Fruit fly (Drosophila melanogaster) whole organism, embryonic: ENCODE results near the gene ATPsynB.

ENCODE experiments used
- Aef1 ChIP-seq: fragments of 200-800 bp; sonication (Bioruptor generic); IDR thresholded peaks from 3 replicates; pipeline ENCODE4 v1.3.6; 2022; ENCODE audit warnings: missing biosample characterization, missing genetic modification characterization
- Bgb ChIP-seq: fragments of 200-800 bp; sonication (Bioruptor generic); IDR thresholded peaks from 2 replicates; pipeline ENCODE4 v1.3.6; 2022; ENCODE audit warnings: missing biosample characterization, missing genetic modification characterization; ENCODE audit not compliant: partially characterized antibody
- CG12769 ChIP-seq: fragments of 200-800 bp; sonication (Bioruptor generic); optimal IDR thresholded peaks from 2 replicates; lab custom pipeline; 2019; ENCODE audit warnings: missing biosample characterization, mild to moderate bottlenecking, missing genetic modification characterization, moderate library complexity
- CG14050 ChIP-seq: fragments of 200-800 bp; sonication (Bioruptor generic); IDR thresholded peaks from 3 replicates; pipeline ENCODE4 v1.3.6; 2022; ENCODE audit warnings: missing biosample characterization, missing genetic modification characterization
- CG14965 ChIP-seq: fragments of 200-800 bp; sonication (Bioruptor generic); optimal IDR thresholded peaks from 2 replicates; lab custom pipeline; 2016; ENCODE audit warnings: missing biosample characterization, missing genetic modification characterization, borderline replicate concordance
- CG17186 ChIP-seq: fragments of 200-800 bp; sonication (Bioruptor generic); optimal IDR thresholded peaks from 3 replicates; lab custom pipeline; 2017; ENCODE audit warnings: missing biosample characterization, missing genetic modification reagents, missing genetic modification characterization
- CG17802 ChIP-seq: fragments of 200-800 bp; sonication (Bioruptor generic); optimal IDR thresholded peaks from 2 replicates; lab custom pipeline; 2018; ENCODE audit warnings: missing biosample characterization, mild to moderate bottlenecking, missing genetic modification characterization, moderate library complexity
- CG17829 ChIP-seq: fragments of 200-800 bp; optimal IDR thresholded peaks from 2 replicates; lab custom pipeline; 2019; ENCODE audit warnings: missing biosample characterization, mild to moderate bottlenecking, missing genetic modification characterization, moderate library complexity
- CG18262 ChIP-seq: fragments of 200-800 bp; optimal IDR thresholded peaks from 3 replicates; lab custom pipeline; 2019; ENCODE audit warnings: missing biosample characterization, mild to moderate bottlenecking, missing genetic modification characterization, moderate library complexity
- CG18476 ChIP-seq: fragments of 200-800 bp; sonication (Bioruptor generic); optimal IDR thresholded peaks from 2 replicates; lab custom pipeline; 2016; ENCODE audit warnings: missing biosample characterization, mild to moderate bottlenecking, missing genetic modification characterization
- CG18599 ChIP-seq: fragments of 200-800 bp; sonication (Bioruptor generic); optimal IDR thresholded peaks from 3 replicates; lab custom pipeline; 2017; ENCODE audit warnings: missing biosample characterization, missing genetic modification characterization, mild to moderate bottlenecking, moderate library complexity, missing genetic modification reagents
- CG2129 ChIP-seq: fragments of 200-800 bp; sonication (Bioruptor generic); IDR thresholded peaks from 2 replicates; pipeline ENCODE4 v1.3.6; 2022; ENCODE audit warnings: missing biosample characterization, missing genetic modification characterization; ENCODE audit not compliant: partially characterized antibody
- CG30403 ChIP-seq: fragments of 200-800 bp; sonication (Bioruptor generic); optimal IDR thresholded peaks from 3 replicates; lab custom pipeline; 2016; ENCODE audit warnings: missing biosample characterization, missing genetic modification characterization
- CG31224 ChIP-seq: fragments of 200-800 bp; sonication (Bioruptor generic); IDR thresholded peaks from 2 replicates; pipeline ENCODE4 v1.3.6; 2022; ENCODE audit warnings: missing biosample characterization, missing genetic modification characterization
- CG34224 ChIP-seq: fragments of 200-800 bp; sonication (Bioruptor generic); IDR thresholded peaks from 3 replicates; pipeline ENCODE4 v1.3.6; 2022; ENCODE audit warnings: missing biosample characterization, missing genetic modification characterization; ENCODE audit not compliant: partially characterized antibody
- CG3847 ChIP-seq: fragments of 200-800 bp; sonication (Bioruptor generic); IDR thresholded peaks from 2 replicates; pipeline ENCODE4 v1.3.6; 2022; ENCODE audit warnings: missing biosample characterization, missing genetic modification characterization
- CG4707 ChIP-seq: fragments of 200-800 bp; sonication (Bioruptor generic); optimal IDR thresholded peaks from 2 replicates; lab custom pipeline; 2018; ENCODE audit warnings: missing biosample characterization, mild to moderate bottlenecking, missing genetic modification characterization, moderate library complexity
- CG4854 ChIP-seq: fragments of 200-800 bp; sonication (Bioruptor generic); optimal IDR thresholded peaks from 2 replicates; lab custom pipeline; 2016; ENCODE audit warnings: missing biosample characterization, missing genetic modification characterization, inconsistent platforms
- CG5953 ChIP-seq: fragments of 200-800 bp; sonication (Bioruptor generic); IDR thresholded peaks from 2 replicates; pipeline ENCODE4 v1.3.6; 2022; ENCODE audit warnings: missing biosample characterization, missing genetic modification characterization
- CG8281 ChIP-seq: fragments of 200-800 bp; sonication (Bioruptor generic); optimal IDR thresholded peaks from 2 replicates; lab custom pipeline; 2018; ENCODE audit warnings: missing biosample characterization, mild to moderate bottlenecking, missing genetic modification characterization, moderate library complexity
- CG8944 ChIP-seq: fragments of 200-800 bp; sonication (Bioruptor generic); optimal IDR thresholded peaks from 3 replicates; lab custom pipeline; 2016; ENCODE audit warnings: missing biosample characterization, missing genetic modification characterization
- CTCF ChIP-seq: fragments of 200-800 bp; sonication (Bioruptor generic); optimal IDR thresholded peaks from 2 replicates; lab custom pipeline; 2017; ENCODE audit warnings: missing biosample characterization, mild to moderate bottlenecking, missing genetic modification characterization, moderate library complexity
- Camta ChIP-seq: fragments of 200-800 bp; sonication (Bioruptor generic); optimal IDR thresholded peaks from 2 replicates; lab custom pipeline; 2016; ENCODE audit warnings: missing biosample characterization, missing genetic modification characterization
- Dad ChIP-seq: fragments of 200-800 bp; sonication (Bioruptor generic); optimal IDR thresholded peaks from 3 replicates; lab custom pipeline; 2016; ENCODE audit warnings: missing biosample characterization, missing genetic modification characterization
- Fer1 ChIP-seq: fragments of 200-800 bp; sonication (Bioruptor generic); optimal IDR thresholded peaks from 2 replicates; lab custom pipeline; 2017; ENCODE audit warnings: missing biosample characterization, mild to moderate bottlenecking, missing genetic modification characterization
- Fer3 ChIP-seq: fragments of 200-800 bp; sonication (Bioruptor generic); optimal IDR thresholded peaks from 2 replicates; lab custom pipeline; 2018; ENCODE audit warnings: missing biosample characterization, mild to moderate bottlenecking, missing genetic modification characterization, moderate library complexity
- Lpt ChIP-seq: fragments of >200 bp; optimal IDR thresholded peaks from 2 replicates; lab custom pipeline; 2018; ENCODE audit warnings: missing biosample characterization, missing genetic modification characterization
- Meics ChIP-seq: fragments of 200-800 bp; sonication (Bioruptor generic); optimal IDR thresholded peaks from 2 replicates; lab custom pipeline; 2017; ENCODE audit warnings: missing biosample characterization, mild to moderate bottlenecking, missing genetic modification characterization
- Nf-YB ChIP-seq: fragments of 200-800 bp; sonication (Bioruptor generic); optimal IDR thresholded peaks from 3 replicates; lab custom pipeline; 2019; ENCODE audit warnings: missing biosample characterization, mild to moderate bottlenecking, missing genetic modification characterization, moderate library complexity
- Scr ChIP-seq: fragments of 200-800 bp; sonication (Bioruptor generic); IDR thresholded peaks from 2 replicates; pipeline ENCODE4 v1.3.6; 2022; ENCODE audit warnings: missing biosample characterization, missing genetic modification characterization; ENCODE audit not compliant: partially characterized antibody
- Xrp1 ChIP-seq: fragments of 200-800 bp; sonication (Bioruptor generic); IDR thresholded peaks from 2 replicates; pipeline ENCODE4 v1.3.6; 2022; ENCODE audit warnings: missing biosample characterization, missing genetic modification characterization
- bcd ChIP-seq: fragments of 200-800 bp; sonication (Bioruptor generic); optimal IDR thresholded peaks from 2 replicates; lab custom pipeline; 2017; ENCODE audit warnings: missing biosample characterization, mild to moderate bottlenecking, missing genetic modification characterization
- btn ChIP-seq: fragments of 200-800 bp; sonication (Bioruptor generic); optimal IDR thresholded peaks from 2 replicates; lab custom pipeline; 2016; ENCODE audit warnings: missing biosample characterization, missing genetic modification characterization
- chm ChIP-seq: fragments of 200-800 bp; sonication (Bioruptor generic); IDR thresholded peaks from 2 replicates; pipeline ENCODE4 v1.3.6; 2022; ENCODE audit warnings: missing biosample characterization, missing genetic modification characterization
- chn ChIP-seq: fragments of 200-800 bp; sonication (Bioruptor generic); optimal IDR thresholded peaks from 2 replicates; lab custom pipeline; 2016; ENCODE audit warnings: missing biosample characterization, missing genetic modification characterization
- danr ChIP-seq: fragments of 200-800 bp; sonication (Bioruptor generic); IDR thresholded peaks from 2 replicates; pipeline ENCODE4 v1.3.6; 2022; ENCODE audit warnings: missing biosample characterization, missing genetic modification characterization
- dm ChIP-seq: fragments of 200-800 bp; sonication (Bioruptor generic); optimal IDR thresholded peaks from 3 replicates; lab custom pipeline; 2016; ENCODE audit warnings: missing biosample characterization, missing genetic modification characterization
- eyg ChIP-seq: fragments of 200-800 bp; sonication (Bioruptor generic); optimal IDR thresholded peaks from 3 replicates; lab custom pipeline; 2016; ENCODE audit warnings: missing biosample characterization, missing genetic modification characterization
- gro ChIP-seq: fragments of 200-800 bp; sonication (Bioruptor generic); optimal IDR thresholded peaks from 2 replicates; lab custom pipeline; 2016; ENCODE audit warnings: missing biosample characterization, missing genetic modification characterization
- hb ChIP-seq: fragments of 200-800 bp; sonication (Bioruptor generic); IDR thresholded peaks from 3 replicates; pipeline ENCODE4 v1.3.6; 2022; ENCODE audit warnings: missing biosample characterization, missing genetic modification characterization; ENCODE audit not compliant: partially characterized antibody
- lab ChIP-seq: fragments of 200-800 bp; sonication (Bioruptor generic); optimal IDR thresholded peaks from 3 replicates; lab custom pipeline; 2017; ENCODE audit warnings: missing biosample characterization, missing genetic modification characterization, mild to moderate bottlenecking, moderate library complexity, missing genetic modification reagents
- p53 ChIP-seq: fragments of 200-800 bp; sonication (Bioruptor generic); optimal IDR thresholded peaks from 2 replicates; lab custom pipeline; 2016; ENCODE audit warnings: missing biosample characterization, missing genetic modification characterization
- salm ChIP-seq: fragments of 200-800 bp; sonication (Bioruptor generic); optimal IDR thresholded peaks from 2 replicates; lab custom pipeline; 2018; ENCODE audit warnings: missing biosample characterization, mild to moderate bottlenecking, missing genetic modification characterization
- sens ChIP-seq: fragments of 200-800 bp; sonication (Bioruptor generic); peaks from one replicate; lab custom pipeline; 2016; ENCODE audit warnings: missing biosample characterization, missing genetic modification characterization
- shn ChIP-seq: fragments of 200-800 bp; sonication (Bioruptor generic); optimal IDR thresholded peaks from 3 replicates; lab custom pipeline; 2016; ENCODE audit warnings: missing biosample characterization, missing genetic modification characterization
- sna ChIP-seq: fragments of 200-800 bp; sonication (Bioruptor generic); IDR thresholded peaks from 2 replicates; pipeline ENCODE4 v1.3.6; 2022; ENCODE audit warnings: missing biosample characterization, missing genetic modification characterization; ENCODE audit not compliant: partially characterized antibody
- so ChIP-seq: fragments of 200-800 bp; sonication (Bioruptor generic); IDR thresholded peaks from 3 replicates; pipeline ENCODE4 v1.3.6; 2022; ENCODE audit warnings: missing biosample characterization, missing genetic modification characterization
- trh ChIP-seq: fragments of 200-800 bp; sonication (Bioruptor generic); optimal IDR thresholded peaks from 2 replicates; lab custom pipeline; 2016; ENCODE audit warnings: missing biosample characterization, missing genetic modification characterization
- twi ChIP-seq: fragments of 200-800 bp; optimal IDR thresholded peaks from 2 replicates; lab custom pipeline; 2019; ENCODE audit warnings: missing biosample characterization, mild to moderate bottlenecking, missing genetic modification characterization, moderate library complexity
- usp ChIP-seq: fragments of >200 bp; optimal IDR thresholded peaks from 2 replicates; lab custom pipeline; 2017; ENCODE audit warnings: missing biosample characterization, missing genetic modification characterization
- yki ChIP-seq: fragments of >200 bp; optimal IDR thresholded peaks from 3 replicates; lab custom pipeline; 2018

Gene ATPsynB

DNA sequence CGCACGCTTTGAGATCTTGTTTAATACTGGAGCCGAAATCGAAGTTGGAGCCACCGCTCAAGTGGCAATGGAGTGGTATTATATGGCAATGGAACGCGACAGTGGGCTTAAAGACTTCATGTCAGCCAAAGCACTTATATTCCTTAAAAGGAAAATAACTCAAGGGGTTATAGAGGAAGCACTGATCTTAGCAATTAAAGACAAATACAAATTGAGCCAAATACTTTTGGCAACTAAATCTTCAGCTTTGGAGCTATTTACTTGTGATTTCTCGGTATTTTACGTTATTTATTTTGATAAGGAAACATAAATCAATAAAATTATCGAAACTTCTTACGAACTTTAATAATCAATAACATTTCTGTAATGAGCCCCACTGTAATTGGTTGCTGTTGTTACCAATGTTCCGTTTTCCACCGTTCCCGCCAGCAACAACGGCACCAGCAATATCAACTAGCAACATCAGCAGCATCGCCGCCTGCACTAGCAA is 14.3 kb downstream of the ATPsynB start (continued):
- TF ChIP-seq Xrp1 (GFP tag; lab: Robert Waterston, UW) (peak; percentile 87), chm (GFP tag; lab: Robert Waterston, UW) (0 out of 2 replicates have a peak, but pooled peaks have one; percentile 18), CG8944 (GFP tag; lab: Kevin White, UChicago) (peak; percentile 33), danr (GFP tag; lab: Robert Waterston, UW) (peak; percentile 88), CG30403 (GFP tag; lab: Kevin White, UChicago) (peak; percentile 91), Aef1 (peak; percentile 81), CG4854 (GFP tag; lab: Kevin White, UChicago) (peak; percentile 79), gro (GFP tag; lab: Kevin White, UChicago) (peak; percentile 92), CG14965 (GFP tag; lab: Kevin White, UChicago) (no peak), CTCF (GFP tag; lab: Kevin White, UChicago) (peak; percentile 64), dm (GFP tag; lab: Kevin White, UChicago) (peak; percentile 7), CG5953 (peak; percentile 56; the same call in 1 of the 2 replicates), sens (GFP tag; lab: Kevin White, UChicago) (peak; percentile 96), shn (peak; percentile 38), Fer3 (tag; lab: Kevin White, UChicago) (peak; percentile 83), usp (GFP tag; lab: Kevin White, UChicago) (no peak), CG17802 (tag; lab: Kevin White, UChicago) (peak; percentile 70), CG18476 (peak; percentile 91), twi (peak; percentile 58), CG34224 (GFP tag; lab: Robert Waterston, UW) (no peak), sna (GFP tag; lab: Robert Waterston, UW) (no peak), p53 (GFP tag; lab: Kevin White, UChicago) (peak; percentile 45), Dad (GFP tag; lab: Kevin White, UChicago) (peak; percentile 51), btn (GFP tag; lab: Kevin White, UChicago) (peak; percentile 77), CG17829 (tag; lab: Kevin White, UChicago) (peak; percentile 93), trh (GFP tag; lab: Kevin White, UChicago) (peak; percentile 12), CG18262 (tag; lab: Kevin White, UChicago) (peak; percentile 96), lab (GFP tag; lab: Kevin White, UChicago) (peak; percentile 93), CG4707 (GFP tag; lab: Kevin White, UChicago) (peak; percentile 93), CG12769 (tag; lab: Kevin White, UChicago) (no peak), salm (tag; lab: Kevin White, UChicago) (peak; percentile 84), CG31224 (GFP tag; lab: Robert Waterston, UW) (peak; percentile 53), hb (GFP tag; lab: Robert Waterston, UW) (no peak), CG18599 (peak; percentile 89), CG8281 (tag; lab: Kevin White, UChicago) (peak; percentile 54), Bgb (GFP tag; lab: Robert Waterston, UW) (no peak), CG2129 (no peak), Fer1 (GFP tag; lab: Kevin White, UChicago) (peak; percentile 94), bcd (peak; percentile 86), eyg (GFP tag; lab: Kevin White, UChicago) (peak; percentile 89), Meics (GFP tag; lab: Kevin White, UChicago) (peak; percentile 89), Lpt (GFP tag; lab: Kevin White, UChicago) (no peak), yki (no peak), Nf-YB (peak; percentile 61), CG3847 (GFP tag; lab: Robert Waterston, UW) (peak; percentile 77), CG14050 (GFP tag; lab: Robert Waterston, UW) (peak; percentile 63), Camta (GFP tag; lab: Kevin White, UChicago) (peak; percentile 78), chn (GFP tag; lab: Kevin White, UChicago) (peak; percentile 75), so (GFP tag; lab: Robert Waterston, UW) (peak; percentile 79; the same call in 1 of the 3 replicates), Scr (GFP tag; lab: Robert Waterston, UW) (no peak), CG17186 (peak; percentile 81)
